Worm (Caenorhabditis elegans): ENCODE data around the gene F10E9.10.

F10E9.10 gene

ce11 chrIII:8308238-8308637 is 11.8 kb downstream of the F10E9.10 start, which contains the start of gene F10E9.4 (continued):
- TF ChIP-seq zfh-2 (GFP tag; conservative IDR thresholded peaks at IDR 0.05), result no peak

ce11 chrIII:8307356-8307755 is 12.7 kb downstream of the F10E9.10 start, which contains the start of the genes F10E9.7 and F10E9.5:
F10E9.7 (minus strand) TSS chrIII:8307441.
F10E9.5 (plus strand) TSS chrIII:8307592.
- TF ChIP-seq bed-2 (GFP tag; IDR thresholded peaks at IDR 0.05), result peak; percentile 62; the same call in 1 of the 2 replicates
- TF ChIP-seq sptf-2 (GFP tag; optimal IDR thresholded peaks at IDR 0.05), result no peak
- peak; percentile 46 for TF ChIP-seq snpc-1.1 (tag; optimal IDR thresholded peaks at IDR 0.05; ENCODE audit: insufficient read depth)
- TF ChIP-seq let-607 (tag; optimal IDR thresholded peaks at IDR 0.05), result peak in 1 of 2 experiments; percentile 82
- peak; percentile 68 for TF ChIP-seq F33H1.4 (GFP tag; IDR thresholded peaks at IDR 0.05)
- peak; percentile 14 to 92 for TF ChIP-seq rec-8 (tag; optimal IDR thresholded peaks at IDR 0.05)
- peak; percentile 56; the same call in 1 of the 2 replicates for TF ChIP-seq nfyb-1 (GFP tag; IDR thresholded peaks at IDR 0.05)
- TF ChIP-seq tlf-1 (GFP tag; optimal IDR thresholded peaks at IDR 0.05), result peak; percentile 46
- peak; percentile 21 for TF ChIP-seq somi-1 (GFP tag; optimal IDR thresholded peaks at IDR 0.05)
- TF ChIP-seq lsl-1 (GFP tag; optimal IDR thresholded peaks at IDR 0.05), result peak; percentile 58
- TF ChIP-seq snpc-1.3 (tag; optimal IDR thresholded peaks at IDR 0.05; ENCODE audit: insufficient read depth), result peak; percentile 62
- peak; percentile 36 for TF ChIP-seq zim-3 (tag; optimal IDR thresholded peaks at IDR 0.05)
- TF ChIP-seq hmg-20 (GFP tag; IDR thresholded peaks at IDR 0.05), result 0 out of 2 replicates have a peak, but pooled peaks have one; percentile 30
- no peak for TF ChIP-seq C17E4.6 (GFP tag; IDR thresholded peaks at IDR 0.05)
- no peak for TF ChIP-seq nfya-2 (GFP tag; IDR thresholded peaks at IDR 0.05)
- TF ChIP-seq rcor-1 (GFP tag; IDR thresholded peaks at IDR 0.05), result peak; percentile 72
- TF ChIP-seq ceh-40 (GFP tag; IDR thresholded peaks at IDR 0.05), result peak; percentile 89
- TF ChIP-seq madf-10 (tag; optimal IDR thresholded peaks at IDR 0.05), result peak; percentile 83
- TF ChIP-seq madf-6 (GFP tag; IDR thresholded peaks at IDR 0.05), result peak; percentile 75
- peak; percentile 92 for TF ChIP-seq ceh-27 (GFP tag; optimal IDR thresholded peaks at IDR 0.05)
- TF ChIP-seq ztf-28 (GFP tag; IDR thresholded peaks at IDR 0.05), result peak; percentile 89
- peak; percentile 22 for TF ChIP-seq ztf-18 (tag; optimal IDR thresholded peaks at IDR 0.05)
- TF ChIP-seq F10E7.11 (tag; optimal IDR thresholded peaks at IDR 0.05), result peak; percentile 76
- TF ChIP-seq ets-4 (GFP tag; optimal IDR thresholded peaks at IDR 0.05), result no peak
- peak; percentile 19 for TF ChIP-seq B0261.1 (tag; optimal IDR thresholded peaks at IDR 0.05)
- TF ChIP-seq mes-4 (tag; optimal IDR thresholded peaks at IDR 0.05), result no peak
- TF ChIP-seq ekl-4 (GFP tag; IDR thresholded peaks at IDR 0.05), result no peak; the same call in 1 of the 2 replicates
- TF ChIP-seq mcd-1 (GFP tag; IDR thresholded peaks at IDR 0.05), result peak; percentile 73; the same call in 1 of the 2 replicates
- TF ChIP-seq F57A8.1 (GFP tag; optimal IDR thresholded peaks at IDR 0.05), result peak; percentile 44
- peak; percentile 94 for TF ChIP-seq unc-130 (GFP tag; optimal IDR thresholded peaks at IDR 0.05)
- no peak for TF ChIP-seq rpc-1 (optimal IDR thresholded peaks at IDR 0.05)
- TF ChIP-seq rpc-1 (tag; optimal IDR thresholded peaks at IDR 0.05), result no peak
- no peak for TF ChIP-seq bed-1 (GFP tag; IDR thresholded peaks at IDR 0.05)
- TF ChIP-seq madf-8 (GFP tag; conservative IDR thresholded peaks at IDR 0.05), result peak; percentile 52
- no peak for TF ChIP-seq T07F8.4 (tag; optimal IDR thresholded peaks at IDR 0.05)
- 0 out of 2 replicates have a peak, but pooled peaks have one; percentile 48 for TF ChIP-seq hsf-1 (GFP tag; IDR thresholded peaks at IDR 0.05)
- TF ChIP-seq K11D2.4 (GFP tag; IDR thresholded peaks at IDR 0.05), result peak; percentile 80
- TF ChIP-seq F57C9.4 (tag; optimal IDR thresholded peaks at IDR 0.05), result peak; percentile 8
- TF ChIP-seq aptf-2 (GFP tag; conservative IDR thresholded peaks at IDR 0.05), result peak; percentile 84
- no peak for TF ChIP-seq fkh-3 (tag; optimal IDR thresholded peaks at IDR 0.05)
- TF ChIP-seq B0035.1 (tag; optimal IDR thresholded peaks at IDR 0.05), result peak; percentile 45
- TF ChIP-seq Y79H2A.3 (GFP tag; conservative IDR thresholded peaks at IDR 0.05), result no peak
- TF ChIP-seq attf-5 (GFP tag; optimal IDR thresholded peaks at IDR 0.05), result peak; percentile 75
- peak in 1 of 3 experiments; percentile 83 for TF ChIP-seq lin-35 (GFP tag; optimal IDR thresholded peaks at IDR 0.05)
- TF ChIP-seq akir-1 (GFP tag; optimal IDR thresholded peaks at IDR 0.05), result no peak
